Fruit fly (Drosophila melanogaster): ENCODE results near the gene CG2200.

The CG2200 gene

dm6 chrX:13099919-13100318, 5.8 kb downstream of the CG2200 start (continued):
- TF ChIP-seq unc-4 (GFP tag; IDR thresholded peaks at IDR 0.05; ENCODE audit: partially characterized antibody) (no peak), ewg (GFP tag; optimal IDR thresholded peaks at IDR 0.05) (peak; percentile 47), Six4 (GFP tag; optimal IDR thresholded peaks at IDR 0.05) (peak; percentile 57), CG31224 (GFP tag; IDR thresholded peaks at IDR 0.05) (peak; percentile 84), ro (GFP tag; IDR thresholded peaks at IDR 0.05) (peak; percentile 53), pnt (GFP tag; optimal IDR thresholded peaks at IDR 0.05) (no peak), yki (optimal IDR thresholded peaks at IDR 0.05) (no peak), CG12942 (GFP tag; optimal IDR thresholded peaks at IDR 0.05) (peak; percentile 55), CG2889 (GFP tag; IDR thresholded peaks at IDR 0.05) (peak; percentile 80), cas (GFP tag; IDR thresholded peaks at IDR 0.05) (peak; percentile 69; the same call in 1 of the 2 replicates), Rfx (GFP tag; IDR thresholded peaks at IDR 0.05) (peak; percentile 96), Trl (optimal IDR thresholded peaks at IDR 0.05) (no peak), Trl (GFP tag; optimal IDR thresholded peaks at IDR 0.05) (no peak), CG10147 (GFP tag; optimal IDR thresholded peaks at IDR 0.05) (peak; percentile 73), fd64A (GFP tag; optimal IDR thresholded peaks at IDR 0.05) (no peak), Pdp1 (GFP tag; optimal IDR thresholded peaks at IDR 0.05) (peak; percentile 20 to 70), CG15514 (GFP tag; optimal IDR thresholded peaks at IDR 0.05) (peak; percentile 80), lmd (GFP tag; IDR thresholded peaks at IDR 0.05) (peak; percentile 93), CG2129 (GFP tag; IDR thresholded peaks at IDR 0.05; ENCODE audit: partially characterized antibody) (no peak), Xrp1 (GFP tag; IDR thresholded peaks at IDR 0.05) (peak; percentile 84), CG10654 (GFP tag; optimal IDR thresholded peaks at IDR 0.05) (peak; percentile 60), nmo (GFP tag; optimal IDR thresholded peaks at IDR 0.05) (peak; percentile 83), Hr51 (GFP tag; optimal IDR thresholded peaks at IDR 0.05) (peak in 1 of 2 experiments; percentile 85), toy (GFP tag; IDR thresholded peaks at IDR 0.05) (peak; percentile 61; the same call in 1 of the 2 replicates), cato (GFP tag; optimal IDR thresholded peaks at IDR 0.05; ENCODE audit: borderline replicate concordance) (peak; percentile 43), jigr1 (GFP tag; IDR thresholded peaks at IDR 0.05) (peak; percentile 59; the same call in 2 of the 3 replicates), trem (tag; optimal IDR thresholded peaks at IDR 0.05) (peak; percentile 10), sqz (GFP tag; optimal IDR thresholded peaks at IDR 0.05) (peak; percentile 12), B-H2 (GFP tag; optimal IDR thresholded peaks at IDR 0.05) (peak; percentile 76), dimm (GFP tag; IDR thresholded peaks at IDR 0.05) (0 out of 2 replicates have a peak, but pooled peaks have one; percentile 46), CG4424 (GFP tag; optimal IDR thresholded peaks at IDR 0.05) (peak; percentile 68), CG32772 (GFP tag; IDR thresholded peaks at IDR 0.05) (peak; percentile 82), ERR (GFP tag; optimal IDR thresholded peaks at IDR 0.05) (no peak), CG9932 (GFP tag; IDR thresholded peaks at IDR 0.05) (peak; percentile 92), corto (GFP tag; optimal IDR thresholded peaks at IDR 0.05) (peak; percentile 32), chm (GFP tag; IDR thresholded peaks at IDR 0.05) (peak; percentile 87), MTF-1 (GFP tag; optimal IDR thresholded peaks at IDR 0.05; ENCODE audit: borderline replicate concordance) (peak; percentile 57), knrl (GFP tag; IDR thresholded peaks at IDR 0.05; ENCODE audit: partially characterized antibody) (no peak), sna (GFP tag; IDR thresholded peaks at IDR 0.05; ENCODE audit: partially characterized antibody) (no peak), CG15269 (tag; optimal IDR thresholded peaks at IDR 0.05) (peak; percentile 94), zf30C (GFP tag; optimal IDR thresholded peaks at IDR 0.05) (no peak), CG2678 (tag; optimal IDR thresholded peaks at IDR 0.05) (peak; percentile 91), Sox100B (GFP tag; optimal IDR thresholded peaks at IDR 0.05) (peak; percentile 64), CG6175 (GFP tag; IDR thresholded peaks at IDR 0.05) (peak; percentile 77), CG13624 (GFP tag; optimal IDR thresholded peaks at IDR 0.05) (no peak), ap (GFP tag; IDR thresholded peaks at IDR 0.05) (peak; percentile 85), fd102C (GFP tag; optimal IDR thresholded peaks at IDR 0.05) (no peak), CG17912 (GFP tag; optimal IDR thresholded peaks at IDR 0.05) (peak; percentile 13), CG3726 (GFP tag; IDR thresholded peaks at IDR 0.05) (peak; percentile 84; the same call in 2 of the 3 replicates), Neu2 (GFP tag; optimal IDR thresholded peaks at IDR 0.05; ENCODE audit: borderline replicate concordance) (no peak), gcm2 (GFP tag; optimal IDR thresholded peaks at IDR 0.05) (no peak)

All from whole organism, embryonic.